Fruit fly (Drosophila melanogaster): Measurements from ENCODE around the gene CG3699.

The CG3699 gene

DNA sequence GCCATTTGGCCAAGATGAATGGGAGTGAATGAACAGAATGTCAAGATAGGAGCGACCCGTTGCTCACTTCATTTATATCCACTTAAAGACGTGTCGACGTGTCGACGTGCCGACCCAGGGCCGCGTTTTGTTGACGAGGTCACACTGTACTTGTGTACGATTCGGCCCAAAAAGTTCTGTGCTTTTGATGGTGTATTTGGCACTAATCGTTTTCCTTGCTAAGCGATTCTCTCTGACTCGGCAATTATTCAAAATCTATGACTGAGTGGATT, 921 bp upstream of the CG3699 start (continued):
- TF ChIP-seq CG1792 (GFP tag; optimal IDR thresholded peaks at IDR 0.05) = no peak
- no peak for TF ChIP-seq wek (GFP tag; optimal IDR thresholded peaks at IDR 0.05)
- no peak for TF ChIP-seq CG30020 (tag; optimal IDR thresholded peaks at IDR 0.05)
- no peak for TF ChIP-seq twi (tag; optimal IDR thresholded peaks at IDR 0.05)
- TF ChIP-seq ham (GFP tag; IDR thresholded peaks at IDR 0.05) = no peak
- TF ChIP-seq CrebB (tag; optimal IDR thresholded peaks at IDR 0.05) = no peak
- TF ChIP-seq CG32772 (GFP tag; IDR thresholded peaks at IDR 0.05) = no peak
- TF ChIP-seq D19A (tag; optimal IDR thresholded peaks at IDR 0.05) = no peak
- no peak for TF ChIP-seq CG4424 (GFP tag; optimal IDR thresholded peaks at IDR 0.05)
- no peak for TF ChIP-seq CG4707 (GFP tag; optimal IDR thresholded peaks at IDR 0.05)
- TF ChIP-seq GATAe (GFP tag; conservative IDR thresholded peaks at IDR 0.05) = no peak; the same call in 1 of the 2 replicates
- no peak for TF ChIP-seq cg (GFP tag; optimal IDR thresholded peaks at IDR 0.05)
- TF ChIP-seq YL-1 (GFP tag; optimal IDR thresholded peaks at IDR 0.05) = no peak
- TF ChIP-seq NfI (GFP tag; optimal IDR thresholded peaks at IDR 0.05) = no peak
- TF ChIP-seq CG17385 (GFP tag; optimal IDR thresholded peaks at IDR 0.05) = no peak
- TF ChIP-seq Sin3A (optimal IDR thresholded peaks at IDR 0.05) = no peak
- TF ChIP-seq dm (GFP tag; optimal IDR thresholded peaks at IDR 0.05) = no peak
- TF ChIP-seq Awh (GFP tag; IDR thresholded peaks at IDR 0.05) = no peak
- TF ChIP-seq CG18619 (GFP tag; optimal IDR thresholded peaks at IDR 0.05) = no peak
- no peak for TF ChIP-seq esg (GFP tag; conservative IDR thresholded peaks at IDR 0.05)
- no peak for TF ChIP-seq CG10959 (GFP tag; IDR thresholded peaks at IDR 0.05)
- no peak for TF ChIP-seq Dip2 (GFP tag; IDR thresholded peaks at IDR 0.05)
- TF ChIP-seq CG11247 (GFP tag; IDR thresholded peaks at IDR 0.05) = no peak
- no peak for TF ChIP-seq CG6813 (GFP tag; optimal IDR thresholded peaks at IDR 0.05)
- TF ChIP-seq grn (GFP tag; optimal IDR thresholded peaks at IDR 0.05) = no peak
- TF ChIP-seq bigmax (GFP tag; optimal IDR thresholded peaks at IDR 0.05) = no peak
- TF ChIP-seq ssp (GFP tag; IDR thresholded peaks at IDR 0.05) = no peak
- TF ChIP-seq slou (GFP tag; optimal IDR thresholded peaks at IDR 0.05) = no peak
- TF ChIP-seq NK7.1 (GFP tag; optimal IDR thresholded peaks at IDR 0.05) = no peak
- TF ChIP-seq CG30403 (GFP tag; optimal IDR thresholded peaks at IDR 0.05) = no peak
- TF ChIP-seq prd (optimal IDR thresholded peaks at IDR 0.05) = no peak
- peak; percentile 34; the same call in 1 of the 3 replicates for TF ChIP-seq prd (GFP tag; IDR thresholded peaks at IDR 0.05)
- no peak for TF ChIP-seq CG4730 (GFP tag; IDR thresholded peaks at IDR 0.05)
- peak; percentile 40; the same call in 2 of the 4 replicates for TF ChIP-seq Gug (GFP tag; IDR thresholded peaks at IDR 0.05)
- TF ChIP-seq CG7556 (GFP tag; optimal IDR thresholded peaks at IDR 0.05) = no peak
- no peak for TF ChIP-seq D (optimal IDR thresholded peaks at IDR 0.05)
- no peak for TF ChIP-seq D (GFP tag; optimal IDR thresholded peaks at IDR 0.05)
- TF ChIP-seq corto (GFP tag; optimal IDR thresholded peaks at IDR 0.05) = no peak
- TF ChIP-seq jing (GFP tag; optimal IDR thresholded peaks at IDR 0.05) = no peak
- TF ChIP-seq Nf-YA (GFP tag; IDR thresholded peaks at IDR 0.05) = no peak
- no peak for TF ChIP-seq CG4617 (GFP tag; optimal IDR thresholded peaks at IDR 0.05; ENCODE audit: borderline replicate concordance)
- peak; percentile 7 for TF ChIP-seq CG1603 (tag; optimal IDR thresholded peaks at IDR 0.05)
- TF ChIP-seq CG7786 (GFP tag; optimal IDR thresholded peaks at IDR 0.05) = peak; percentile 40
- TF ChIP-seq CG31388 (GFP tag; optimal IDR thresholded peaks at IDR 0.05) = no peak
- peak; percentile 68 for TF ChIP-seq dysf (GFP tag; IDR thresholded peaks at IDR 0.05)
- no peak for TF ChIP-seq gt (GFP tag; IDR thresholded peaks at IDR 0.05)
- no peak for TF ChIP-seq CG6683 (GFP tag; optimal IDR thresholded peaks at IDR 0.05)
- TF ChIP-seq Eip74EF (GFP tag; optimal IDR thresholded peaks at IDR 0.05) = no peak
- no peak for TF ChIP-seq ATbp (GFP tag; optimal IDR thresholded peaks at IDR 0.05)
- no peak for TF ChIP-seq lov (optimal IDR thresholded peaks at IDR 0.05)
- TF ChIP-seq lov (GFP tag; IDR thresholded peaks at IDR 0.05) = no peak
- no peak for TF ChIP-seq fd64A (GFP tag; optimal IDR thresholded peaks at IDR 0.05)
- TF ChIP-seq Nf-YC (tag; optimal IDR thresholded peaks at IDR 0.05) = no peak
- no peak for TF ChIP-seq CG42726 (GFP tag; IDR thresholded peaks at IDR 0.05; ENCODE audit: partially characterized antibody)

Data from whole organism, embryonic.